Fruit fly (Drosophila melanogaster) whole organism, pupa: ENCODE measurements around the gene DPCoAC.
A peak's percentile ranks its signal among the peaks of the same experiment; 100 is the strongest.

Experiments used
- CG10348 ChIP-seq: fragments of 200-800 bp; sonication (Bioruptor generic); IDR thresholded peaks from 2 replicates; pipeline ENCODE4 v1.3.6; 2022; ENCODE audit warnings: missing biosample characterization, missing genetic modification characterization
- CG12605 ChIP-seq: fragments of 200-800 bp; sonication (Bioruptor generic); IDR thresholded peaks from 2 replicates; pipeline ENCODE4 v1.3.6; 2022; ENCODE audit warnings: missing biosample characterization, missing genetic modification characterization
- CG13204 ChIP-seq: fragments of 200-800 bp; sonication (Bioruptor generic); optimal IDR thresholded peaks from 2 replicates; lab custom pipeline; 2018; ENCODE audit warnings: missing biosample characterization, mild to moderate bottlenecking, missing genetic modification characterization, moderate library complexity
- CG14655 ChIP-seq: fragments of 200-800 bp; sonication (Bioruptor generic); optimal IDR thresholded peaks from 3 replicates; lab custom pipeline; 2017; ENCODE audit warnings: mild to moderate bottlenecking, missing biosample characterization, missing genetic modification reagents, missing genetic modification characterization
- CG15710 ChIP-seq: fragments of 200-800 bp; sonication (Bioruptor generic); optimal IDR thresholded peaks from 2 replicates; lab custom pipeline; 2018; ENCODE audit warnings: missing biosample characterization, mild to moderate bottlenecking, missing genetic modification characterization, moderate library complexity
- CG17806 ChIP-seq: fragments of 200-800 bp; sonication (Bioruptor generic); optimal IDR thresholded peaks from 2 replicates; lab custom pipeline; 2018; ENCODE audit warnings: missing biosample characterization, mild to moderate bottlenecking, missing genetic modification characterization, moderate library complexity
- CG32121 ChIP-seq: fragments of 200-800 bp; sonication (Bioruptor generic); IDR thresholded peaks from 2 replicates; pipeline ENCODE4 v1.3.6; 2022; ENCODE audit warnings: missing biosample characterization, missing genetic modification characterization
- CG34367 ChIP-seq: fragments of 200-800 bp; sonication (Bioruptor generic); optimal IDR thresholded peaks from 2 replicates; lab custom pipeline; 2018; ENCODE audit warnings: missing biosample characterization, mild to moderate bottlenecking, missing genetic modification characterization
- CG4496 ChIP-seq: fragments of 200-800 bp; sonication (Bioruptor generic); IDR thresholded peaks from 3 replicates; pipeline ENCODE4 v1.3.6; 2022; ENCODE audit warnings: missing biosample characterization, missing genetic modification characterization
- CG8159 ChIP-seq: fragments of 200-800 bp; sonication (Bioruptor generic); optimal IDR thresholded peaks from 3 replicates; lab custom pipeline; 2018; ENCODE audit warnings: missing biosample characterization, mild to moderate bottlenecking, missing genetic modification characterization, moderate library complexity
- CG8301 ChIP-seq: fragments of 200-800 bp; sonication (Bioruptor generic); optimal IDR thresholded peaks from 2 replicates; lab custom pipeline; 2018; ENCODE audit warnings: missing biosample characterization, mild to moderate bottlenecking, missing genetic modification characterization
- CG9948 ChIP-seq: fragments of 200-800 bp; sonication (Bioruptor generic); optimal IDR thresholded peaks from 2 replicates; lab custom pipeline; 2018; ENCODE audit warnings: missing biosample characterization, mild to moderate bottlenecking, missing genetic modification characterization, moderate library complexity
- D1 ChIP-seq: fragments of 200-800 bp; sonication (Bioruptor generic); optimal IDR thresholded peaks from 2 replicates; lab custom pipeline; 2018; ENCODE audit warnings: missing biosample characterization, mild to moderate bottlenecking, missing genetic modification characterization, moderate library complexity
- EcR ChIP-seq: fragments of 200-800 bp; sonication (Bioruptor generic); optimal IDR thresholded peaks from 3 replicates; lab custom pipeline; 2019; ENCODE audit warnings: missing biosample characterization, missing genetic modification characterization, mild to moderate bottlenecking, moderate library complexity, missing genetic modification reagents
- Ets98B ChIP-seq: fragments of 200-800 bp; sonication (Bioruptor generic); IDR thresholded peaks from 2 replicates; pipeline ENCODE4 v1.3.6; 2022; ENCODE audit warnings: missing biosample characterization, missing genetic modification characterization
- Pif1A ChIP-seq: fragments of 200-800 bp; sonication (Bioruptor generic); optimal IDR thresholded peaks from 3 replicates; lab custom pipeline; 2016; ENCODE audit warnings: missing biosample characterization, missing genetic modification characterization
- Pif1B ChIP-seq: fragments of 200-800 bp; sonication (Bioruptor generic); optimal IDR thresholded peaks from 3 replicates; lab custom pipeline; 2016; ENCODE audit warnings: missing biosample characterization, missing genetic modification characterization
- Snoo ChIP-seq: fragments of 200-800 bp; sonication (Bioruptor generic); optimal IDR thresholded peaks from 3 replicates; lab custom pipeline; 2017; ENCODE audit warnings: missing biosample characterization, mild to moderate bottlenecking, missing genetic modification characterization, inconsistent platforms
- fd96Ca ChIP-seq: fragments of 200-800 bp; sonication (Bioruptor generic); IDR thresholded peaks from 3 replicates; pipeline ENCODE4 v1.3.6; 2022; ENCODE audit warnings: missing biosample characterization, missing genetic modification characterization
- gl ChIP-seq: fragments of 200-800 bp; sonication (Bioruptor generic); optimal IDR thresholded peaks from 2 replicates; lab custom pipeline; 2018; ENCODE audit warnings: missing biosample characterization, mild to moderate bottlenecking, missing genetic modification characterization
- rn ChIP-seq: fragments of 200-800 bp; sonication (Bioruptor generic); IDR thresholded peaks from 2 replicates; pipeline ENCODE4 v1.3.6; 2022; ENCODE audit warnings: missing biosample characterization, missing genetic modification characterization

DPCoAC gene

DNA sequence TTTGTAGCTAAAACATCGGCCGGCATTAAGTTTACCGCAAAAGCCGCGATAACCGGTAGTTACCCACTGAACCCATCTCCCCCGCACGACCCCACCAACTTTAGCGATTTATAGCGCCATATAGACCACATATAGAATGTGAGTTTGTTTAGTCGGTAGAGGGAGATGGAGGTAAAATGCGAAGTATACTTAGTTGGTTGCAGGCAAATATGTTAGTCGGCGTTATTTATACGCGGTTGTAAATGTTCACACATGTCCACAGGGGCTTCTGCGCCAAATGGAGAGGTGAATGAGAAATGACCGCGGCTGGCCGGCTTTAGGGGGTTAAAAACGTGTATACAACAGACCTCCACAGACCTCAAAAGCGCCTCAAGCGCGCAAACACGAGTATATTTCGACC, 11.8 kb downstream of the DPCoAC start:
- TF ChIP-seq CG4496 (GFP tag; lab: Robert Waterston, UW) (0 out of 3 replicates have a peak, but pooled peaks have one; percentile 40), CG32121 (GFP tag; lab: Robert Waterston, UW) (peak; percentile 26; the same call in 1 of the 2 replicates), Snoo (tag; lab: Kevin White, UChicago) (no peak), CG12605 (GFP tag; lab: Robert Waterston, UW) (0 out of 2 replicates have a peak, but pooled peaks have one; percentile 28), Ets98B (GFP tag; lab: Robert Waterston, UW) (peak; percentile 45; the same call in 1 of the 2 replicates), fd96Ca (GFP tag; lab: Robert Waterston, UW) (peak; percentile 23; the same call in 1 of the 3 replicates)

dm6 chr3R:20544952-20545351, 12.5 kb downstream of the DPCoAC start:
- TF ChIP-seq rn (GFP tag; lab: Robert Waterston, UW) = no peak
- TF ChIP-seq CG34367 = no peak
- TF ChIP-seq CG13204 (GFP tag; lab: Kevin White, UChicago) = no peak
- no peak for TF ChIP-seq CG4496 (GFP tag; lab: Robert Waterston, UW)
- TF ChIP-seq CG9948 (tag; lab: Kevin White, UChicago) = no peak
- TF ChIP-seq CG8301 (tag; lab: Kevin White, UChicago) = no peak
- no peak for TF ChIP-seq gl (tag; lab: Kevin White, UChicago)
- TF ChIP-seq CG15710 (tag; lab: Kevin White, UChicago) = no peak
- TF ChIP-seq D1 (tag; lab: Kevin White, UChicago) = no peak
- TF ChIP-seq CG10348 (GFP tag; lab: Robert Waterston, UW) = no peak
- TF ChIP-seq CG32121 (GFP tag; lab: Robert Waterston, UW) = no peak
- TF ChIP-seq CG8159 = no peak
- TF ChIP-seq fd96Ca (GFP tag; lab: Robert Waterston, UW) = no peak
- TF ChIP-seq Pif1B (GFP tag; lab: Kevin White, UChicago) = no peak

dm6 chr3R:20543719-20544118, 13.7 kb downstream of the DPCoAC start:
- TF ChIP-seq Pif1B (GFP tag; lab: Kevin White, UChicago) (no peak), fd96Ca (GFP tag; lab: Robert Waterston, UW) (no peak), CG32121 (GFP tag; lab: Robert Waterston, UW) (no peak), CG4496 (GFP tag; lab: Robert Waterston, UW) (no peak), CG17806 (no peak)

- TF ChIP-seq CG14655 (no peak), Pif1A (GFP tag; lab: Kevin White, UChicago) (no peak), Ets98B (GFP tag; lab: Robert Waterston, UW) (no peak), CG34367 (no peak), CG32121 (GFP tag; lab: Robert Waterston, UW) (no peak), Pif1B (GFP tag; lab: Kevin White, UChicago) (no peak), fd96Ca (GFP tag; lab: Robert Waterston, UW) (no peak), rn (GFP tag; lab: Robert Waterston, UW) (no peak), CG12605 (GFP tag; lab: Robert Waterston, UW) (no peak), CG10348 (GFP tag; lab: Robert Waterston, UW) (no peak), CG15710 (tag; lab: Kevin White, UChicago) (no peak), EcR (GFP tag; lab: Kevin White, UChicago) (no peak), gl (tag; lab: Kevin White, UChicago) (no peak)
- TF ChIP-seq, all 21 proteins: peak for 0
Measured at dm6 chr3R:20543220-20543619, 14.2 kb downstream of the DPCoAC start.

DNA sequence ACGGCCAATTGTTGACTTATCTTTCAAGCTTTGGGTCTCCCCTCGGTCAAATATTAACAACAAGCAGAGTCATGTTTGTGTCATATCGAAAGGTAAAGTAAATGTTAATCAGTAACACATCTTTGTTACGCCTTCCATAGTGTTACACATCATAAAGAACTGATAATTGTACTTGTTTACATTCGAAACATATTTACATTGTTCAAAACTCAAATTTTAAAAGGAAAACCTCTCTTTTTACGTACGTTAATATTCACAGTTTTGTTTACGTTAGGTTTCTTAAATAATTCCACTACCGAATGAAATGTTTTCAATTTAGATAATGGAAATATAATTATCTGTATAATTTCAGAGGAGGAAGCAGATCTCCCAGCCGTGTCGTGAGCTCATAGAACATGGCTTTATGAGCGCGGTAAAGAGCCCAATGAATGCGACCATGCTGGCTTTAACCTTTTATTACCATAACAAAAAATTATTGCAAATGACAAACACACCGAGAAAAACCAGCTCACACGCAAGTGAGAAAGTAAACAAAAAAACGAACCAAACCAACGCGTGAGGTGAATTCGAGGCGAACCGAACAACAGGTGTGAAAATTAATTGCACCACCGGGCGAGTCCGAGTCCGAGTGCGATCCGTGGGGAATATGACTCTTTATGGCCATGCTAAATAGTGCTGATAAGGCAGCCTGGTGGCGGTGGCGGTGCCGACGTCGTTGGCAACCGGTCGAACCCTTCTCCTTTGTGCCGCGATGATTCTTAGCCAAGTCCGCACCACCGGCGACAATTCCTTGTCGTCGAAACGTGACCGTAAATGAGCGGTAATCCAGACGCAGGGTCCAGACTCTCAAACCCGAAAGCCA, 15.0 kb downstream of the DPCoAC start:
- TF ChIP-seq Pif1B (GFP tag; lab: Kevin White, UChicago) = no peak
- peak; percentile 57; the same call in 1 of the 3 replicates for TF ChIP-seq CG4496 (GFP tag; lab: Robert Waterston, UW)

- no peak for TF ChIP-seq CG13204 (GFP tag; lab: Kevin White, UChicago)
- peak; percentile 60; the same call in 1 of the 3 replicates for TF ChIP-seq CG4496 (GFP tag; lab: Robert Waterston, UW)
Measured at dm6 chr3R:20534575-20534974, 22.9 kb downstream of the DPCoAC start, which contains the start of the genes MtnE and MtnD. MtnE (minus strand) TSS chr3R:20534704. MtnD (plus strand) TSS chr3R:20534962.

DNA sequence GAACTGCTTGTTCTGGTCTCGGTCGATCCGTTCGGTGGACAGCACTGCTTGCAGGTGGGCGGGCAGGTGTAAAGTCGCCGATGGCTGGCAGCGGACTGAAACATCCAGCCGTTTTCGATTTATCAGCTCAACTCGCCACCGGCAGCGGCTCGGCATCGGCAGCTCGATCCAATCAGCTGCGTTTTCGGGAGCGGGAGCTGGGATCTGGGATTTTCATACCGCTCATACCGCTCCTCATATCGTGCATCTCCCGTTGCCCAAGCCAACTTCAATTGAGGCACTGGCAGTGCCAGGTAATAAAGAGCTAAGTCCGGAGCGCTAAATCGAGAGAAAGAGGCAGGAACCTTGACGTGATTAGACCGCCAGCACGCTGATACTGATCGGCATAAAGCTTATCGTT, 45.1 kb downstream of the DPCoAC start, which contains the start of gene MFS9:
Gene MFS9, minus strand, starts transcription at position 101 of the 400 bp plus-strand sequence.
- TF ChIP-seq D1 (tag; lab: Kevin White, UChicago) = no peak
- no peak for TF ChIP-seq CG8159
- TF ChIP-seq CG32121 (GFP tag; lab: Robert Waterston, UW) = no peak
- TF ChIP-seq Snoo (tag; lab: Kevin White, UChicago) = no peak
- no peak for TF ChIP-seq gl (tag; lab: Kevin White, UChicago)
- TF ChIP-seq CG13204 (GFP tag; lab: Kevin White, UChicago) = no peak
- TF ChIP-seq EcR (GFP tag; lab: Kevin White, UChicago) = no peak
- TF ChIP-seq Pif1A (GFP tag; lab: Kevin White, UChicago) = no peak
- TF ChIP-seq CG8301 (tag; lab: Kevin White, UChicago) = no peak
- no peak for TF ChIP-seq Ets98B (GFP tag; lab: Robert Waterston, UW)
- no peak for TF ChIP-seq CG9948 (tag; lab: Kevin White, UChicago)
- TF ChIP-seq Pif1B (GFP tag; lab: Kevin White, UChicago) = no peak
- TF ChIP-seq CG4496 (GFP tag; lab: Robert Waterston, UW) = no peak
- no peak for TF ChIP-seq CG12605 (GFP tag; lab: Robert Waterston, UW)
- TF ChIP-seq, all 21 proteins: peak for 0
